In the genomic region with DNA sequence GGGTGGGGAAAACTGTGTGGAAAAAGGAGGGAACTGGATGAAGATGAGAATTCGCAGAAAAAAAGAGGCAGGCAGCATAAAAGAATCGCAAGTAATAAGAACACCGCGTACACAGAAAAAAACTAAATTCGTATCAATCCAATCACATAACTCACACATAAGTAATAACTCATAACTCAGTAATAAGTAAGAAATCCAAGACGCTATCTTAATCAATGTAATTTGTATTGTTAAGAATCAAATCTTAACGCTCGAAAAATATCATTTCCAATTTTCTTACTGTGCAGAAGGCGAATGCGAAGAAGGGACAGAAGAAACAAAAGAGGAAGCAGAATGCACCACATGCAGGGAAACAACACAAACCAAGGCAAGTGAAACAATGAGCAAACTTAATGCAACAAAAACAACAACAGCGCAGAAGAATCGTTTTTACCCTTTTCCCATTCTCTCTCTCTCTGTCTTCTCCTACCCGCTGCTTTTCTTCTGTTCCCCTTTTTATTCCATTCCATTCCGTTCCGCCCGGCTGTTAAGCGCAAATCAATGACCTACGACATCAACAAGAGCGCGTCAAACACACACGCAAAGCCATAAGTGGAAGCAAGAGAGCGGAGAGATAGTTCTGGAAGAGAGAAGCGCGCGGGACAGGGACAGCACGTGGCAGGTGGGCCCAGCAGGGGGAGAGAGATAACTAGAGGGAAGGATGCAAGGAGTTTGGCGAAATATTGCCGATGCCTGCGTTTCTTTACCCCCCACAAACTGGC, we compare ENCODE assay signal across 1 fruit fly cellular context.
A peak's percentile ranks its signal among the peaks of the same experiment; 100 is the strongest.
TF ChIP-seq lines count a peak whose summit lies in the region.

No protein-coding gene starts in this region.

TF ChIP-seq in whole organism, embryonic, 481 proteins besides CTCF, POLR2A, EP300 and RAD21 (continued from another document and continues in another):
- peak; percentile 29 for TF ChIP-seq nau (GFP tag; optimal IDR thresholded peaks at IDR 0.05; lab: Kevin White, UChicago)
- TF ChIP-seq CG15479 (GFP tag; optimal IDR thresholded peaks at IDR 0.05; lab: Kevin White, UChicago): peak; percentile 54
- peak; percentile 68 for TF ChIP-seq jumu (GFP tag; optimal IDR thresholded peaks at IDR 0.05; lab: Kevin White, UChicago)
- TF ChIP-seq ems (GFP tag; optimal IDR thresholded peaks at IDR 0.05; lab: Kevin White, UChicago): peak; percentile 50
- peak; percentile 78 for TF ChIP-seq CG1603 (tag; optimal IDR thresholded peaks at IDR 0.05; lab: Kevin White, UChicago)
- TF ChIP-seq CG10321 (GFP tag; IDR thresholded peaks at IDR 0.05; lab: Robert Waterston, UW): peak; percentile 66
- no peak for TF ChIP-seq CG11085 (GFP tag; IDR thresholded peaks at IDR 0.05; lab: Robert Waterston, UW)
- peak; percentile 63 for TF ChIP-seq H2.0 (GFP tag; IDR thresholded peaks at IDR 0.05; lab: Robert Waterston, UW)
- peak; percentile 52 for TF ChIP-seq Nf-YB (GFP tag; optimal IDR thresholded peaks at IDR 0.05; lab: Kevin White, UChicago)
- no peak for TF ChIP-seq Dp (GFP tag; optimal IDR thresholded peaks at IDR 0.05; lab: Kevin White, UChicago)
- no peak for TF ChIP-seq CG6765 (GFP tag; optimal IDR thresholded peaks at IDR 0.05; lab: Kevin White, UChicago)
- TF ChIP-seq CG15011 (GFP tag; optimal IDR thresholded peaks at IDR 0.05; lab: Kevin White, UChicago): peak; percentile 64
- 0 out of 2 replicates have a peak, but pooled peaks have one; percentile 39 for TF ChIP-seq wor (GFP tag; IDR thresholded peaks at IDR 0.05; lab: Robert Waterston, UW)
- TF ChIP-seq CG32772 (GFP tag; IDR thresholded peaks at IDR 0.05; lab: Robert Waterston, UW): peak; percentile 69
- TF ChIP-seq chinmo (GFP tag; IDR thresholded peaks at IDR 0.05; lab: Robert Waterston, UW; ENCODE audit: partially characterized antibody): 0 out of 4 replicates have a peak, but pooled peaks have one; percentile 68
- peak; percentile 83 for TF ChIP-seq CG30403 (GFP tag; optimal IDR thresholded peaks at IDR 0.05; lab: Kevin White, UChicago)
- no peak for TF ChIP-seq schlank (tag; optimal IDR thresholded peaks at IDR 0.05; lab: Kevin White, UChicago)
- 0 out of 2 replicates have a peak, but pooled peaks have one; percentile 14 for TF ChIP-seq bbx (GFP tag; IDR thresholded peaks at IDR 0.05; lab: Robert Waterston, UW; ENCODE audit: partially characterized antibody)
- peak; percentile 63 for TF ChIP-seq fu2 (GFP tag; optimal IDR thresholded peaks at IDR 0.05; lab: Kevin White, UChicago)
- TF ChIP-seq MBD-R2 (GFP tag; IDR thresholded peaks at IDR 0.05; lab: Robert Waterston, UW): no peak
- TF ChIP-seq CG12769 (tag; optimal IDR thresholded peaks at IDR 0.05; lab: Kevin White, UChicago): peak; percentile 86
- peak; percentile 81 for TF ChIP-seq CG16815 (GFP tag; optimal IDR thresholded peaks at IDR 0.05; lab: Kevin White, UChicago)
- peak; percentile 47 for TF ChIP-seq Vsx1 (GFP tag; optimal IDR thresholded peaks at IDR 0.05; lab: Kevin White, UChicago)
- 0 out of 3 replicates have a peak, but pooled peaks have one; percentile 53 for TF ChIP-seq CG11456 (GFP tag; IDR thresholded peaks at IDR 0.05; lab: Robert Waterston, UW)
- peak; percentile 68 for TF ChIP-seq CG10366 (GFP tag; IDR thresholded peaks at IDR 0.05; lab: Robert Waterston, UW)
- peak; percentile 74 for TF ChIP-seq CG1602 (GFP tag; optimal IDR thresholded peaks at IDR 0.05; lab: Kevin White, UChicago)
- TF ChIP-seq sr (GFP tag; IDR thresholded peaks at IDR 0.05; lab: Robert Waterston, UW): no peak
- TF ChIP-seq lmd (GFP tag; IDR thresholded peaks at IDR 0.05; lab: Robert Waterston, UW): peak; percentile 74
- peak; percentile 71 for TF ChIP-seq Rx (GFP tag; IDR thresholded peaks at IDR 0.05; lab: Robert Waterston, UW)
- peak; percentile 78 for TF ChIP-seq CG9609 (GFP tag; optimal IDR thresholded peaks at IDR 0.05; lab: Kevin White, UChicago)
- TF ChIP-seq CG11723 (GFP tag; optimal IDR thresholded peaks at IDR 0.05; lab: Kevin White, UChicago): peak; percentile 55
- no peak for TF ChIP-seq CG14860 (GFP tag; IDR thresholded peaks at IDR 0.05; lab: Robert Waterston, UW; ENCODE audit: partially characterized antibody)
- TF ChIP-seq luna (GFP tag; optimal IDR thresholded peaks at IDR 0.05; lab: Kevin White, UChicago): peak; percentile 23
- TF ChIP-seq ara (GFP tag; IDR thresholded peaks at IDR 0.05; lab: Robert Waterston, UW): peak; percentile 86
- peak; percentile 70 for TF ChIP-seq mam (GFP tag; optimal IDR thresholded peaks at IDR 0.05; lab: Kevin White, UChicago)
- peak; percentile 69 for TF ChIP-seq CG17385 (GFP tag; optimal IDR thresholded peaks at IDR 0.05; lab: Kevin White, UChicago)
- no peak for TF ChIP-seq CG31365 (tag; optimal IDR thresholded peaks at IDR 0.05; lab: Kevin White, UChicago)
- peak; percentile 80 for TF ChIP-seq trem (tag; optimal IDR thresholded peaks at IDR 0.05; lab: Kevin White, UChicago)
- TF ChIP-seq CG31388 (GFP tag; optimal IDR thresholded peaks at IDR 0.05; lab: Kevin White, UChicago): no peak
- TF ChIP-seq HLHmδ (GFP tag; optimal IDR thresholded peaks at IDR 0.05; lab: Kevin White, UChicago): peak; percentile 81
- peak; percentile 57; the same call in 1 of the 2 replicates for TF ChIP-seq ttk (GFP tag; IDR thresholded peaks at IDR 0.05; lab: Robert Waterston, UW)
- peak; percentile 80 for TF ChIP-seq CoRest (tag; optimal IDR thresholded peaks at IDR 0.05; lab: Kevin White, UChicago)
- no peak for TF ChIP-seq D19B (GFP tag; optimal IDR thresholded peaks at IDR 0.05; lab: Kevin White, UChicago)
- peak; percentile 29 for TF ChIP-seq Sry-β (GFP tag; optimal IDR thresholded peaks at IDR 0.05; lab: Kevin White, UChicago)
- no peak for TF ChIP-seq CG14050 (GFP tag; IDR thresholded peaks at IDR 0.05; lab: Robert Waterston, UW)
- peak; percentile 75 for TF ChIP-seq CG17359 (tag; optimal IDR thresholded peaks at IDR 0.05; lab: Kevin White, UChicago)
- no peak for TF ChIP-seq CG9817 (tag; optimal IDR thresholded peaks at IDR 0.05; lab: Kevin White, UChicago)
- TF ChIP-seq CG4707 (GFP tag; optimal IDR thresholded peaks at IDR 0.05; lab: Kevin White, UChicago): no peak
- peak in 1 of 2 experiments; percentile 91 for TF ChIP-seq Hr78 (GFP tag; optimal IDR thresholded peaks at IDR 0.05; lab: Kevin White, UChicago)
- no peak for TF ChIP-seq Doc3 (GFP tag; IDR thresholded peaks at IDR 0.05; lab: Robert Waterston, UW; ENCODE audit: partially characterized antibody)
- TF ChIP-seq Kr (GFP tag; optimal IDR thresholded peaks at IDR 0.05; lab: Kevin White, UChicago): peak; percentile 89
- TF ChIP-seq CG4617 (GFP tag; optimal IDR thresholded peaks at IDR 0.05; lab: Kevin White, UChicago; ENCODE audit: borderline replicate concordance): peak; percentile 28
- TF ChIP-seq CG11696 (GFP tag; IDR thresholded peaks at IDR 0.05; lab: Robert Waterston, UW): 0 out of 2 replicates have a peak, but pooled peaks have one; percentile 19
- TF ChIP-seq Ravus (GFP tag; IDR thresholded peaks at IDR 0.05; lab: Robert Waterston, UW): no peak
- TF ChIP-seq dmrt99B (tag; optimal IDR thresholded peaks at IDR 0.05; lab: Kevin White, UChicago): peak; percentile 74
- peak; percentile 80; the same call in 1 of the 2 replicates for TF ChIP-seq CG10959 (GFP tag; IDR thresholded peaks at IDR 0.05; lab: Robert Waterston, UW)
- peak; percentile 78 for TF ChIP-seq lab (GFP tag; optimal IDR thresholded peaks at IDR 0.05; lab: Kevin White, UChicago)
- peak; percentile 93 for TF ChIP-seq pros (GFP tag; optimal IDR thresholded peaks at IDR 0.05; lab: Kevin White, UChicago)
- peak; percentile 79 for TF ChIP-seq CG1792 (GFP tag; optimal IDR thresholded peaks at IDR 0.05; lab: Kevin White, UChicago)
- TF ChIP-seq CG1024 (GFP tag; IDR thresholded peaks at IDR 0.05; lab: Robert Waterston, UW): peak; percentile 42; the same call in 1 of the 2 replicates
- peak; percentile 48 for TF ChIP-seq Sry-δ (GFP tag; optimal IDR thresholded peaks at IDR 0.05; lab: Kevin White, UChicago)
- no peak for TF ChIP-seq Atf6 (GFP tag; IDR thresholded peaks at IDR 0.05; lab: Robert Waterston, UW)
- peak; percentile 67 for TF ChIP-seq Max (GFP tag; optimal IDR thresholded peaks at IDR 0.05; lab: Kevin White, UChicago)
- TF ChIP-seq slou (GFP tag; optimal IDR thresholded peaks at IDR 0.05; lab: Kevin White, UChicago): peak; percentile 38
- TF ChIP-seq CG14014 (GFP tag; IDR thresholded peaks at IDR 0.05; lab: Robert Waterston, UW): no peak; the same call in 1 of the 2 replicates
- peak in 1 of 3 experiments; percentile 25 for TF ChIP-seq Stat92E (GFP tag; optimal IDR thresholded peaks at IDR 0.05; lab: Kevin White, UChicago)
- peak; percentile 61; the same call in 1 of the 2 replicates for TF ChIP-seq CG32532 (GFP tag; IDR thresholded peaks at IDR 0.05; lab: Robert Waterston, UW)
- TF ChIP-seq fd102C (GFP tag; optimal IDR thresholded peaks at IDR 0.05; lab: Kevin White, UChicago): peak; percentile 12
- no peak for TF ChIP-seq CG2199 (GFP tag; IDR thresholded peaks at IDR 0.05; lab: Robert Waterston, UW)
- no peak for TF ChIP-seq emc (GFP tag; optimal IDR thresholded peaks at IDR 0.05; lab: Kevin White, UChicago)
- peak; percentile 69; the same call in 1 of the 2 replicates for TF ChIP-seq E2f1 (GFP tag; IDR thresholded peaks at IDR 0.05; lab: Robert Waterston, UW)
- peak; percentile 78 for TF ChIP-seq CG11504 (tag; optimal IDR thresholded peaks at IDR 0.05; lab: Kevin White, UChicago)
- peak; percentile 79 for TF ChIP-seq CG2202 (tag; optimal IDR thresholded peaks at IDR 0.05; lab: Kevin White, UChicago)
- peak; percentile 75 for TF ChIP-seq slp2 (GFP tag; optimal IDR thresholded peaks at IDR 0.05; lab: Kevin White, UChicago)
- peak; percentile 62 for TF ChIP-seq org-1 (GFP tag; optimal IDR thresholded peaks at IDR 0.05; lab: Kevin White, UChicago)
- TF ChIP-seq NFAT (GFP tag; IDR thresholded peaks at IDR 0.05; lab: Robert Waterston, UW): no peak
- TF ChIP-seq HHEX (GFP tag; optimal IDR thresholded peaks at IDR 0.05; lab: Kevin White, UChicago): peak; percentile 70
- peak; percentile 81 for TF ChIP-seq Camta (GFP tag; optimal IDR thresholded peaks at IDR 0.05; lab: Kevin White, UChicago)
- TF ChIP-seq sisA (GFP tag; IDR thresholded peaks at IDR 0.05; lab: Robert Waterston, UW): peak; percentile 62
- TF ChIP-seq tap (tag; optimal IDR thresholded peaks at IDR 0.05; lab: Kevin White, UChicago): no peak
- no peak for TF ChIP-seq Bgb (GFP tag; IDR thresholded peaks at IDR 0.05; lab: Robert Waterston, UW; ENCODE audit: partially characterized antibody)
- peak; percentile 76 for TF ChIP-seq en (GFP tag; optimal IDR thresholded peaks at IDR 0.05; lab: Kevin White, UChicago)
- TF ChIP-seq cato (GFP tag; optimal IDR thresholded peaks at IDR 0.05; lab: Kevin White, UChicago; ENCODE audit: borderline replicate concordance): peak; percentile 49
- TF ChIP-seq Abd-B (GFP tag; optimal IDR thresholded peaks at IDR 0.05; lab: Kevin White, UChicago): peak; percentile 67
- TF ChIP-seq cwo (GFP tag; optimal IDR thresholded peaks at IDR 0.05; lab: Kevin White, UChicago): peak; percentile 52
- TF ChIP-seq CG15601 (tag; optimal IDR thresholded peaks at IDR 0.05; lab: Kevin White, UChicago): peak; percentile 66
- TF ChIP-seq Mad (GFP tag; optimal IDR thresholded peaks at IDR 0.05; lab: Kevin White, UChicago): peak; percentile 55
- TF ChIP-seq NfI (GFP tag; optimal IDR thresholded peaks at IDR 0.05; lab: Kevin White, UChicago): peak; percentile 55
- no peak for TF ChIP-seq Opbp (GFP tag; IDR thresholded peaks at IDR 0.05; lab: Robert Waterston, UW; ENCODE audit: partially characterized antibody)
- TF ChIP-seq CG3995 (GFP tag; optimal IDR thresholded peaks at IDR 0.05; lab: Kevin White, UChicago): no peak
- peak; percentile 74 for TF ChIP-seq ind (GFP tag; optimal IDR thresholded peaks at IDR 0.05; lab: Kevin White, UChicago)
- TF ChIP-seq Doc2 (GFP tag; IDR thresholded peaks at IDR 0.05; lab: Robert Waterston, UW): no peak
- peak; percentile 69 for TF ChIP-seq p53 (GFP tag; optimal IDR thresholded peaks at IDR 0.05; lab: Kevin White, UChicago)
- peak; percentile 62 for TF ChIP-seq Bteb2 (GFP tag; optimal IDR thresholded peaks at IDR 0.05; lab: Kevin White, UChicago)
- TF ChIP-seq CG33557 (GFP tag; optimal IDR thresholded peaks at IDR 0.05; lab: Kevin White, UChicago): peak; percentile 62
- TF ChIP-seq Mes4 (GFP tag; optimal IDR thresholded peaks at IDR 0.05; lab: Kevin White, UChicago): peak; percentile 80
- TF ChIP-seq CG17829 (tag; optimal IDR thresholded peaks at IDR 0.05; lab: Kevin White, UChicago): peak; percentile 81
- TF ChIP-seq Drgx (GFP tag; IDR thresholded peaks at IDR 0.05; lab: Robert Waterston, UW): peak; percentile 95
- no peak for TF ChIP-seq aop (GFP tag; IDR thresholded peaks at IDR 0.05; lab: Robert Waterston, UW)
- TF ChIP-seq dati (GFP tag; IDR thresholded peaks at IDR 0.05; lab: Robert Waterston, UW): no peak
- no peak for TF ChIP-seq usp (GFP tag; optimal IDR thresholded peaks at IDR 0.05; lab: Kevin White, UChicago)
- peak; percentile 57 for TF ChIP-seq Lhr (GFP tag; optimal IDR thresholded peaks at IDR 0.05; lab: Kevin White, UChicago)
- TF ChIP-seq dm (GFP tag; optimal IDR thresholded peaks at IDR 0.05; lab: Kevin White, UChicago): peak; percentile 52
- peak in 1 of 2 experiments; percentile 33 for TF ChIP-seq tll (GFP tag; optimal IDR thresholded peaks at IDR 0.05; lab: Kevin White, UChicago)
- no peak for TF ChIP-seq ftz-f1 (GFP tag; optimal IDR thresholded peaks at IDR 0.05; lab: Kevin White, UChicago)
- TF ChIP-seq abd-A (tag; optimal IDR thresholded peaks at IDR 0.05; lab: Kevin White, UChicago): peak; percentile 10
- no peak for TF ChIP-seq Lpt (GFP tag; optimal IDR thresholded peaks at IDR 0.05; lab: Kevin White, UChicago)
- peak; percentile 90 for TF ChIP-seq CG2712 (tag; optimal IDR thresholded peaks at IDR 0.05; lab: Kevin White, UChicago)
- peak; percentile 21; the same call in 1 of the 2 replicates for TF ChIP-seq cas (GFP tag; IDR thresholded peaks at IDR 0.05; lab: Robert Waterston, UW)
- TF ChIP-seq CG11093 (GFP tag; IDR thresholded peaks at IDR 0.05; lab: Robert Waterston, UW): no peak
- TF ChIP-seq CG7556 (GFP tag; optimal IDR thresholded peaks at IDR 0.05; lab: Kevin White, UChicago): peak; percentile 79
- peak; percentile 32; the same call in 1 of the 2 replicates for TF ChIP-seq stc (GFP tag; IDR thresholded peaks at IDR 0.05; lab: Robert Waterston, UW)
- no peak for TF ChIP-seq mirr (GFP tag; optimal IDR thresholded peaks at IDR 0.05; lab: Kevin White, UChicago)
- no peak for TF ChIP-seq knrl (GFP tag; IDR thresholded peaks at IDR 0.05; lab: Robert Waterston, UW; ENCODE audit: partially characterized antibody)
- TF ChIP-seq CG7987 (GFP tag; optimal IDR thresholded peaks at IDR 0.05; lab: Kevin White, UChicago): no peak
- TF ChIP-seq bigmax (GFP tag; optimal IDR thresholded peaks at IDR 0.05; lab: Kevin White, UChicago): no peak
- no peak for TF ChIP-seq Dfd (GFP tag; optimal IDR thresholded peaks at IDR 0.05; lab: Kevin White, UChicago)
- no peak for TF ChIP-seq ato (GFP tag; IDR thresholded peaks at IDR 0.05; lab: Robert Waterston, UW; ENCODE audit: partially characterized antibody)
- TF ChIP-seq CG8478 (optimal IDR thresholded peaks at IDR 0.05; lab: Kevin White, UChicago): no peak
